In the genomic region with DNA sequence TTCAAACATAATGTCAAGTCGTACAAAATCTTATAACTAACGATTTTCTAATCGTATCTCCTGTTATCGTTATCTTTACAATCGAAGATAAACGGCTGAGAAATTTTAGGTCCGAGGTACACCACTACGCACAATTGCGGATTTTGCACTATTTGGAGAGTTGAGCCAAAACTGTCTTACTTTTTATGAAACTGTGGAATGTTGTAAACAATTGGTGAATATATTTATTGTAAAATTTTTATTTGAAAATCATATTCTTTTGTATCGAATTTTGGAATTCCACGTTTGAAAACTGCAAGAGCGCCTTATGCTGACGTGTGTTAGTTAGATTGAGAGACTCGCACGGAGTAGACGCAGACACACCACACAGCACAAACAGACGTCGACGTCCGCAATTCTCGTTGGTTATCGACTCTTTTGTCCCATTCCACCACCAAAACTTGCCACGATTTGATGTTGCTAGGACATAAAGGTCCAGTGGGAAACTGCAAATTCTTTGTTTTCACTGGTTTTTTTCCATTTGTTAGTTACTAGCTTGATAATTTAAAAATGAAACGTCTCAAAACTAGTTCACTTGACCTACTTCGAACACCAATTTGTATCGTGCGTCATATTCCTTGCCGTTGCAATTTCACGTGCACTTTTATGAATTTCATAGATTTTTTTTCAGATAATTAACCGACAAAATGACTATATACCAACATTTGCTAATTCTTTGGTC, we compare ENCODE assay signal across 8 worm cellular contexts.
A peak's percentile ranks its signal among the peaks of the same experiment; 100 is the strongest.
TF ChIP-seq lines count a peak whose summit lies in the region.

A gene (plus strand): TSS at position 671 of the 721 bp plus-strand sequence.

TF ChIP-seq in whole organism, L1 larva, 84 proteins besides CTCF, POLR2A, EP300 and RAD21 (continues in another document):
- TF ChIP-seq ceh-90 (tag; optimal IDR thresholded peaks at IDR 0.05; lab: Kevin White, UChicago) (no peak), swsn-7 (tag; optimal IDR thresholded peaks at IDR 0.05; lab: Kevin White, UChicago) (peak; percentile 59), isw-1 (GFP tag; IDR thresholded peaks at IDR 0.05; lab: Robert Waterston, UW) (no peak), ceh-82 (tag; optimal IDR thresholded peaks at IDR 0.05; lab: Kevin White, UChicago) (no peak), unc-30 (tag; optimal IDR thresholded peaks at IDR 0.05; lab: Kevin White, UChicago) (no peak), C16A3.4 (tag; optimal IDR thresholded peaks at IDR 0.05; lab: Kevin White, UChicago) (peak; percentile 37), fkh-10 (GFP tag; optimal IDR thresholded peaks at IDR 0.05; lab: Kevin White, UChicago) (no peak), skn-1 (tag; optimal IDR thresholded peaks at IDR 0.05; lab: Kevin White, UChicago) (no peak), lin-39 (tag; optimal IDR thresholded peaks at IDR 0.05; lab: Kevin White, UChicago) (peak; percentile 21), ceh-88 (GFP tag; IDR thresholded peaks at IDR 0.05; lab: Robert Waterston, UW) (no peak)

TF ChIP-seq in whole organism, L2 larva, 48 proteins besides CTCF, POLR2A, EP300 and RAD21 (continues in another document):
- TF ChIP-seq nhr-77 (tag; optimal IDR thresholded peaks at IDR 0.05; lab: Kevin White, UChicago) = no peak
- TF ChIP-seq crh-2 (tag; optimal IDR thresholded peaks at IDR 0.05; lab: Kevin White, UChicago) = peak; percentile 72
- TF ChIP-seq C34F6.9 (tag; optimal IDR thresholded peaks at IDR 0.05; lab: Kevin White, UChicago) = peak; percentile 58
- peak; percentile 34 for TF ChIP-seq fos-1 (tag; optimal IDR thresholded peaks at IDR 0.05; lab: Kevin White, UChicago)
- no peak for TF ChIP-seq dmd-4 (tag; optimal IDR thresholded peaks at IDR 0.05; lab: Kevin White, UChicago)
- TF ChIP-seq ceh-16 (tag; optimal IDR thresholded peaks at IDR 0.05; lab: Kevin White, UChicago) = no peak
- TF ChIP-seq zag-1 (tag; optimal IDR thresholded peaks at IDR 0.05; lab: Kevin White, UChicago) = no peak
- TF ChIP-seq sem-4 (tag; optimal IDR thresholded peaks at IDR 0.05; lab: Kevin White, UChicago) = peak; percentile 63
- peak; percentile 6 for TF ChIP-seq egl-27 (tag; optimal IDR thresholded peaks at IDR 0.05; lab: Kevin White, UChicago)
- no peak for TF ChIP-seq elt-1 (tag; optimal IDR thresholded peaks at IDR 0.05; lab: Kevin White, UChicago)
- no peak for TF ChIP-seq nhr-23 (tag; optimal IDR thresholded peaks at IDR 0.05; lab: Kevin White, UChicago)

TF ChIP-seq in whole organism, L3 larva, 47 proteins besides CTCF, POLR2A, EP300 and RAD21 (continues in another document):
- peak; percentile 1 for TF ChIP-seq tbx-2 (tag; optimal IDR thresholded peaks at IDR 0.05; lab: Kevin White, UChicago)
- peak; percentile 43 for TF ChIP-seq elt-2 (tag; optimal IDR thresholded peaks at IDR 0.05; lab: Kevin White, UChicago)
- no peak for TF ChIP-seq aly-2 (tag; optimal IDR thresholded peaks at IDR 0.05; lab: Kevin White, UChicago)
- TF ChIP-seq elt-1 (tag; optimal IDR thresholded peaks at IDR 0.05; lab: Kevin White, UChicago) = peak; percentile 28
- no peak for TF ChIP-seq lin-39 (tag; optimal IDR thresholded peaks at IDR 0.05; lab: Kevin White, UChicago)
- TF ChIP-seq ceh-82 (tag; optimal IDR thresholded peaks at IDR 0.05; lab: Kevin White, UChicago) = no peak
- no peak for TF ChIP-seq nhr-67 (tag; optimal IDR thresholded peaks at IDR 0.05; lab: Kevin White, UChicago)
- no peak for TF ChIP-seq fkh-2 (tag; optimal IDR thresholded peaks at IDR 0.05; lab: Kevin White, UChicago)
- no peak for TF ChIP-seq sea-2 (GFP tag; optimal IDR thresholded peaks at IDR 0.05; lab: Kevin White, UChicago)
- no peak for TF ChIP-seq unc-62 (GFP tag; optimal IDR thresholded peaks at IDR 0.05; lab: Kevin White, UChicago)
- peak; percentile 17 for TF ChIP-seq skn-1 (tag; optimal IDR thresholded peaks at IDR 0.05; lab: Kevin White, UChicago)

TF ChIP-seq in whole organism, L4 larva, 104 proteins besides CTCF, POLR2A, EP300 and RAD21 (continues in another document):
- no peak for TF ChIP-seq nhr-111 (GFP tag; optimal IDR thresholded peaks at IDR 0.05; lab: Kevin White, UChicago)
- peak; percentile 44 for TF ChIP-seq T20F7.1 (GFP tag; optimal IDR thresholded peaks at IDR 0.05; lab: Kevin White, UChicago)
- peak in 1 of 2 experiments; percentile 85 for TF ChIP-seq unc-62 (GFP tag; optimal IDR thresholded peaks at IDR 0.05 in 1 of 2; lab: Kevin White, UChicago)
- no peak for TF ChIP-seq unc-62 (tag; optimal IDR thresholded peaks at IDR 0.05; lab: Kevin White, UChicago)
- TF ChIP-seq nhr-11 (tag; optimal IDR thresholded peaks at IDR 0.05; lab: Kevin White, UChicago) = peak; percentile 27
- no peak for TF ChIP-seq pqm-1 (tag; optimal IDR thresholded peaks at IDR 0.05; lab: Kevin White, UChicago)
- TF ChIP-seq vab-7 (GFP tag; IDR thresholded peaks at IDR 0.05; lab: Robert Waterston, UW) = no peak
- peak; percentile 3 for TF ChIP-seq hlh-30 (tag; optimal IDR thresholded peaks at IDR 0.05; lab: Kevin White, UChicago; ENCODE audit: insufficient read depth)
- peak; percentile 25 for TF ChIP-seq nhr-28 (tag; optimal IDR thresholded peaks at IDR 0.05; lab: Kevin White, UChicago)
- TF ChIP-seq daf-16 (GFP tag; optimal IDR thresholded peaks at IDR 0.05; lab: Kevin White, UChicago) = no peak
- peak; percentile 0 for TF ChIP-seq daf-16 (tag; optimal IDR thresholded peaks at IDR 0.05; lab: Kevin White, UChicago)

TF ChIP-seq in whole organism, early embryonic, 17 proteins besides CTCF, POLR2A, EP300 and RAD21:
- no peak for TF ChIP-seq tbx-37 (GFP tag; conservative IDR thresholded peaks at IDR 0.05; lab: Robert Waterston, UW)
- no peak for TF ChIP-seq ets-7 (tag; optimal IDR thresholded peaks at IDR 0.05; lab: Kevin White, UChicago)
- TF ChIP-seq ama-1 (optimal IDR thresholded peaks at IDR 0.05; lab: Kevin White, UChicago) = no peak
- TF ChIP-seq aly-1 (tag; optimal IDR thresholded peaks at IDR 0.05; lab: Kevin White, UChicago) = no peak
- TF ChIP-seq F13C5.2 (tag; optimal IDR thresholded peaks at IDR 0.05; lab: Kevin White, UChicago) = peak; percentile 16
TF ChIP-seq in whole organism, early embryonic: peak in this region for 1.

TF ChIP-seq in whole organism, late embryonic, 69 proteins besides CTCF, POLR2A, EP300 and RAD21 (continues in another document):
- TF ChIP-seq elt-2 (tag; optimal IDR thresholded peaks at IDR 0.05; lab: Kevin White, UChicago) (peak; percentile 85), K09A11.1 (tag; optimal IDR thresholded peaks at IDR 0.05; lab: Kevin White, UChicago; ENCODE audit: insufficient read depth) (no peak), ref-2 (tag; optimal IDR thresholded peaks at IDR 0.05; lab: Kevin White, UChicago) (no peak), C08G9.2 (tag; optimal IDR thresholded peaks at IDR 0.05; lab: Kevin White, UChicago) (no peak), elt-4 (tag; optimal IDR thresholded peaks at IDR 0.05; lab: Kevin White, UChicago) (no peak), lim-6 (tag; optimal IDR thresholded peaks at IDR 0.05; lab: Kevin White, UChicago) (no peak), dve-1 (tag; optimal IDR thresholded peaks at IDR 0.05; lab: Kevin White, UChicago) (no peak), hlh-13 (GFP tag; optimal IDR thresholded peaks at IDR 0.05; lab: Kevin White, UChicago) (no peak), zip-5 (tag; optimal IDR thresholded peaks at IDR 0.05; lab: Kevin White, UChicago) (no peak), ttx-3 (tag; optimal IDR thresholded peaks at IDR 0.05; lab: Kevin White, UChicago) (no peak), ceh-18 (tag; optimal IDR thresholded peaks at IDR 0.05; lab: Kevin White, UChicago) (peak; percentile 3), ceh-48 (tag; optimal IDR thresholded peaks at IDR 0.05; lab: Kevin White, UChicago) (no peak), unc-3 (GFP tag; conservative IDR thresholded peaks at IDR 0.05; lab: Robert Waterston, UW) (no peak), unc-3 (tag; optimal IDR thresholded peaks at IDR 0.05; lab: Kevin White, UChicago) (no peak)

TF ChIP-seq in whole organism, mixed stage, embryonic, 35 proteins besides CTCF, POLR2A, EP300 and RAD21 (continues in another document):
- TF ChIP-seq mls-2 (tag; optimal IDR thresholded peaks at IDR 0.05; lab: Kevin White, UChicago) (no peak), cnd-1 (tag; optimal IDR thresholded peaks at IDR 0.05; lab: Kevin White, UChicago) (no peak), zip-8 (tag; optimal IDR thresholded peaks at IDR 0.05; lab: Kevin White, UChicago) (no peak), snpc-4 (tag; optimal IDR thresholded peaks at IDR 0.05; lab: Kevin White, UChicago) (no peak), ceh-83 (GFP tag; optimal IDR thresholded peaks at IDR 0.05; lab: Kevin White, UChicago) (no peak), mab-5 (tag; optimal IDR thresholded peaks at IDR 0.05; lab: Kevin White, UChicago) (no peak), lsy-2 (tag; optimal IDR thresholded peaks at IDR 0.05; lab: Kevin White, UChicago) (peak; percentile 26), drap-1 (GFP tag; optimal IDR thresholded peaks at IDR 0.05; lab: Kevin White, UChicago) (no peak), ceh-39 (tag; optimal IDR thresholded peaks at IDR 0.05; lab: Kevin White, UChicago) (peak; percentile 17), pha-4 (tag; optimal IDR thresholded peaks at IDR 0.05; lab: Kevin White, UChicago) (no peak), unc-120 (tag; optimal IDR thresholded peaks at IDR 0.05; lab: Kevin White, UChicago; ENCODE audit: poor library complexity, severe bottlenecking) (peak; percentile 32), ces-1 (GFP tag; optimal IDR thresholded peaks at IDR 0.05; lab: Kevin White, UChicago) (peak; percentile 50), blmp-1 (tag; optimal IDR thresholded peaks at IDR 0.05; lab: Kevin White, UChicago) (no peak), bed-3 (GFP tag; optimal IDR thresholded peaks at IDR 0.05; lab: Kevin White, UChicago) (no peak)

TF ChIP-seq in whole organism, young adult, 124 proteins besides CTCF, POLR2A, EP300 and RAD21:
- peak; percentile 81 to 86 for TF ChIP-seq let-607 (tag; optimal IDR thresholded peaks at IDR 0.05; lab: Kevin White, UChicago)
- TF ChIP-seq ceh-79 (tag; optimal IDR thresholded peaks at IDR 0.05; lab: Kevin White, UChicago) = no peak
- TF ChIP-seq egrh-3 (GFP tag; IDR thresholded peaks at IDR 0.05; lab: Robert Waterston, UW) = no peak
- no peak for TF ChIP-seq attf-3 (GFP tag; conservative IDR thresholded peaks at IDR 0.05; lab: Robert Waterston, UW)
- no peak for TF ChIP-seq egl-44 (GFP tag; IDR thresholded peaks at IDR 0.05; lab: Robert Waterston, UW)
- TF ChIP-seq Y56A3A.18 (GFP tag; IDR thresholded peaks at IDR 0.05; lab: Robert Waterston, UW) = no peak
- no peak for TF ChIP-seq nhr-90 (tag; optimal IDR thresholded peaks at IDR 0.05; lab: Kevin White, UChicago)
- no peak for TF ChIP-seq let-526 (GFP tag; IDR thresholded peaks at IDR 0.05; lab: Robert Waterston, UW)
- no peak for TF ChIP-seq madf-3 (GFP tag; IDR thresholded peaks at IDR 0.05; lab: Robert Waterston, UW)
- peak; percentile 49 for TF ChIP-seq attf-5 (GFP tag; optimal IDR thresholded peaks at IDR 0.05; lab: Kevin White, UChicago)
- TF ChIP-seq hmg-1.2 (GFP tag; IDR thresholded peaks at IDR 0.05; lab: Robert Waterston, UW) = peak; percentile 36; the same call in 1 of the 2 replicates
- no peak for TF ChIP-seq F52B5.7 (tag; optimal IDR thresholded peaks at IDR 0.05; lab: Kevin White, UChicago)
- no peak for TF ChIP-seq aptf-2 (GFP tag; conservative IDR thresholded peaks at IDR 0.05; lab: Robert Waterston, UW)
- peak; percentile 55 for TF ChIP-seq nhr-80 (tag; optimal IDR thresholded peaks at IDR 0.05; lab: Kevin White, UChicago)
- TF ChIP-seq dpl-1 (GFP tag; optimal IDR thresholded peaks at IDR 0.05; lab: Kevin White, UChicago) = no peak
- TF ChIP-seq athp-1 (tag; optimal IDR thresholded peaks at IDR 0.05; lab: Kevin White, UChicago) = no peak
TF ChIP-seq in whole organism, young adult: peak in this region for 4.
